Fruit fly (Drosophila melanogaster): Measurements from ENCODE around the gene beta4GalNAcTB.
A peak's percentile ranks its signal among the peaks of the same experiment; 100 is the strongest.

The beta4GalNAcTB gene

DNA sequence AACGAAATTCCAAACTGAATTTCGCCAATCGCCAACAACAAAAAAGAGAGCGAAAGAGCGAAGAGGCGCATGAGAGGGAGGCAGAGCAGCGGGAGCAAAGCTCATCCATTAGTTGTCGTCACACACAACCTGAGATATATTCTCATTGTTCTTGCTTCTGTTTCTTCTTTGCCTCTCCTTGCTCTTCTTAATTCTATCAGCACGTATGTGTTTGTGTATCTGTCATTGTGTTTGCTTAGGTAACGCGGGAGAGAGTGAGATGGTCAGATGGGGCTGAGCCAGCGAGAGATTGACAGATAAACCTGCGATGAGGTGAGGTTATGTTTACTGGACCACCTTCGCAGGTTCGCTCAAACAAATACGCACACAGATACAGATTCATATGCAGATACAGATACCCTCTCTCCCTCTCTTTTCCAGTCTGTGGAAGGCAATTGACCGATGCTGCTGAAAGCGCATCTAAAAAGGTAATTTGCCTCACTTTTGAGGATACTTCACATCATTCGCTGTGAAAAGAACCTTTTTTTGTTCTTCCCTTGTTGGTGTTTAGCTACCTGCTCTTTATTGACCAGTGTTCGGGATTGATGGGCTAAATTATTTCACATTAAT lies 40.3 kb upstream of the beta4GalNAcTB start (continued):
- TF ChIP-seq Sox14 (GFP tag; optimal IDR thresholded peaks at IDR 0.05) (peak; percentile 56), CG3032 (tag; optimal IDR thresholded peaks at IDR 0.05) (peak; percentile 25), Smox (GFP tag; optimal IDR thresholded peaks at IDR 0.05) (no peak), Eip75B (GFP tag; optimal IDR thresholded peaks at IDR 0.05) (no peak), Ets21C (GFP tag; optimal IDR thresholded peaks at IDR 0.05) (no peak), Blimp-1 (GFP tag; optimal IDR thresholded peaks at IDR 0.05) (peak; percentile 55), fkh (GFP tag; optimal IDR thresholded peaks at IDR 0.05) (peak; percentile 88), CG8632 (GFP tag; optimal IDR thresholded peaks at IDR 0.05) (no peak), CG8319 (GFP tag; optimal IDR thresholded peaks at IDR 0.05) (no peak), CG10631 (GFP tag; optimal IDR thresholded peaks at IDR 0.05) (no peak), CG16779 (tag; optimal IDR thresholded peaks at IDR 0.05) (no peak), Hr38 (GFP tag; optimal IDR thresholded peaks at IDR 0.05) (no peak), CG6854 (GFP tag; optimal IDR thresholded peaks at IDR 0.05) (peak; percentile 68), cyc (GFP tag; optimal IDR thresholded peaks at IDR 0.05) (no peak), spab (GFP tag; optimal IDR thresholded peaks at IDR 0.05) (peak; percentile 9), CG11762 (GFP tag; optimal IDR thresholded peaks at IDR 0.05; ENCODE audit: insufficient read depth) (no peak), CG15336 (GFP tag; IDR thresholded peaks at IDR 0.05) (peak; percentile 35; the same call in 1 of the 2 replicates), vri (GFP tag; optimal IDR thresholded peaks at IDR 0.05) (peak; percentile 66), topi (GFP tag; optimal IDR thresholded peaks at IDR 0.05) (peak; percentile 7), CG6163 (GFP tag; IDR thresholded peaks at IDR 0.05) (0 out of 3 replicates have a peak, but pooled peaks have one; percentile 29), Sox15 (GFP tag; optimal IDR thresholded peaks at IDR 0.05) (no peak), CG11294 (GFP tag; IDR thresholded peaks at IDR 0.05) (no peak), Hr4 (GFP tag; optimal IDR thresholded peaks at IDR 0.05) (no peak), CG4318 (GFP tag; optimal IDR thresholded peaks at IDR 0.05) (no peak), Lpt (GFP tag; optimal IDR thresholded peaks at IDR 0.05) (peak; percentile 1), svp (GFP tag) (peak; percentile 95), pdm3 (GFP tag; optimal IDR thresholded peaks at IDR 0.05) (no peak), CG1621 (tag; optimal IDR thresholded peaks at IDR 0.05) (peak; percentile 27), Ets96B (tag; optimal IDR thresholded peaks at IDR 0.05) (no peak), Sox102F (GFP tag; optimal IDR thresholded peaks at IDR 0.05) (peak; percentile 44), net (GFP tag; optimal IDR thresholded peaks at IDR 0.05) (peak; percentile 20), CG11902 (GFP tag; optimal IDR thresholded peaks at IDR 0.05) (no peak), fd59A (GFP tag; optimal IDR thresholded peaks at IDR 0.05) (no peak), CG9139 (GFP tag; optimal IDR thresholded peaks at IDR 0.05) (peak; percentile 57), CG6276 (GFP tag; optimal IDR thresholded peaks at IDR 0.05) (peak; percentile 15), OdsH (GFP tag; optimal IDR thresholded peaks at IDR 0.05) (no peak), CG7368 (GFP tag; optimal IDR thresholded peaks at IDR 0.05) (peak; percentile 10), eg (GFP tag; IDR thresholded peaks at IDR 0.05) (0 out of 3 replicates have a peak, but pooled peaks have one; percentile 45)

DNA sequence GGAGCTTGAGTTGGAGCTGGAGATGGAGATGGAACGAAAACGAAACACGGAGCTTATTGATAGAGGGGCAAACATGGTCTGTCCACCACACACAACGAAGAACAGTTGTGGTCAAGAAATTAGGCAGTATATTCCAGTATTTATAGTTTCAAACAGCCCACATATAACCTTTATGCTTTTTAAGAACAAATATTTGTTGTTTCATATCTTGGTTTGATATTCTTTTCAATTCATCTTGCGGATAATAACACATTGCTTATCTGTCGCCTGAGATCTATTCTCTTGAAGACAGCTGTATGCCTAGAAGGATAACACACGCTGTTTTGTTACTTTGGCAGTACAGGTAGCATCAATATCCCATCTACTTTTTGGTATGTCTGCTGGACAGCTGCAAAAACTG lies 39.0 kb upstream of the beta4GalNAcTB start:
- TF ChIP-seq OdsH (GFP tag; optimal IDR thresholded peaks at IDR 0.05) (peak; percentile 22), dsx (GFP tag; optimal IDR thresholded peaks at IDR 0.05; ENCODE audit: poor library complexity, severe bottlenecking) (peak; percentile 35), CG32006 (GFP tag; optimal IDR thresholded peaks at IDR 0.05) (peak; percentile 19), CG10669 (GFP tag; optimal IDR thresholded peaks at IDR 0.05) (peak; percentile 24), CG10631 (GFP tag; optimal IDR thresholded peaks at IDR 0.05) (peak; percentile 5), CG11762 (GFP tag; optimal IDR thresholded peaks at IDR 0.05; ENCODE audit: insufficient read depth) (no peak), Lpt (GFP tag; optimal IDR thresholded peaks at IDR 0.05) (peak; percentile 52), CG6163 (GFP tag; IDR thresholded peaks at IDR 0.05) (peak; percentile 63; the same call in 2 of the 3 replicates), Eip75B (GFP tag; optimal IDR thresholded peaks at IDR 0.05) (peak; percentile 21), Eip78C (GFP tag) (peak; percentile 65), eg (GFP tag; IDR thresholded peaks at IDR 0.05) (no peak), ss (GFP tag; optimal IDR thresholded peaks at IDR 0.05) (peak in 1 of 2 experiments; percentile 17), CG6808 (GFP tag; optimal IDR thresholded peaks at IDR 0.05) (peak; percentile 14), CG8119 (GFP tag; IDR thresholded peaks at IDR 0.05) (0 out of 3 replicates have a peak, but pooled peaks have one; percentile 27), achi (GFP tag; optimal IDR thresholded peaks at IDR 0.05) (peak; percentile 12), CG3032 (tag; optimal IDR thresholded peaks at IDR 0.05) (peak; percentile 43), lz (GFP tag; optimal IDR thresholded peaks at IDR 0.05) (no peak), CG3919 (GFP tag; optimal IDR thresholded peaks at IDR 0.05) (peak; percentile 34), salr (GFP tag; optimal IDR thresholded peaks at IDR 0.05) (no peak), Ets96B (tag; optimal IDR thresholded peaks at IDR 0.05) (peak; percentile 52), CG6792 (GFP tag; optimal IDR thresholded peaks at IDR 0.05) (no peak), Sox14 (GFP tag; optimal IDR thresholded peaks at IDR 0.05) (peak; percentile 40), CG15336 (GFP tag; IDR thresholded peaks at IDR 0.05) (0 out of 2 replicates have a peak, but pooled peaks have one; percentile 8)

Data from whole organism, prepupa.